Fruit fly (Drosophila melanogaster) whole organism, adult: ENCODE results near the gene Taf10b.

ENCODE experiments used
- CG11617 ChIP-seq: fragments of 200-800 bp; sonication (Bioruptor generic); optimal IDR thresholded peaks from 2 replicates; lab custom pipeline; 2017; ENCODE audit warnings: mild to moderate bottlenecking, missing biosample characterization, missing genetic modification reagents, missing genetic modification characterization
- CG12768 ChIP-seq: fragments of 200-800 bp; sonication (Bioruptor generic); optimal IDR thresholded peaks from 2 replicates; lab custom pipeline; 2017; ENCODE audit warnings: missing biosample characterization, missing genetic modification characterization, mild to moderate bottlenecking, moderate library complexity, missing genetic modification reagents
- CG14711 ChIP-seq: fragments of 200-800 bp; sonication (Bioruptor generic); optimal IDR thresholded peaks from 2 replicates; lab custom pipeline; 2018; ENCODE audit warnings: missing biosample characterization, mild to moderate bottlenecking, missing genetic modification characterization, moderate library complexity
- CG1620 ChIP-seq: fragments of 200-800 bp; sonication (Bioruptor generic); optimal IDR thresholded peaks from 2 replicates; lab custom pipeline; 2016; ENCODE audit warnings: missing biosample characterization, missing genetic modification characterization
- CG33017 ChIP-seq: fragments of 200-800 bp; sonication (Bioruptor generic); optimal IDR thresholded peaks from 2 replicates; lab custom pipeline; 2018; ENCODE audit warnings: missing biosample characterization, mild to moderate bottlenecking, missing genetic modification characterization, moderate library complexity
- CG5204 ChIP-seq: fragments of 200-800 bp; sonication (Bioruptor generic); optimal IDR thresholded peaks from 2 replicates; lab custom pipeline; 2016; ENCODE audit warnings: missing biosample characterization, missing genetic modification characterization
- CG7045 ChIP-seq: fragments of 200-800 bp; sonication (Bioruptor generic); optimal IDR thresholded peaks from 2 replicates; lab custom pipeline; 2017; ENCODE audit warnings: missing biosample characterization, mild to moderate bottlenecking, missing genetic modification characterization
- CG7101 ChIP-seq: fragments of 200-800 bp; sonication (Bioruptor generic); optimal IDR thresholded peaks from 2 replicates; lab custom pipeline; 2018; ENCODE audit warnings: missing biosample characterization, mild to moderate bottlenecking, missing genetic modification characterization, moderate library complexity
- Clk ChIP-seq: fragments of 200-800 bp; sonication (Bioruptor generic); optimal IDR thresholded peaks from 2 replicates; lab custom pipeline; 2017; ENCODE audit warnings: missing biosample characterization, missing genetic modification characterization
- Crg-1 ChIP-seq: fragments of 200-800 bp; sonication (Bioruptor generic); optimal IDR thresholded peaks from 2 replicates; lab custom pipeline; 2016; ENCODE audit warnings: missing biosample characterization, missing genetic modification characterization
- Hr96 ChIP-seq: fragments of 200-800 bp; sonication (Bioruptor generic); optimal IDR thresholded peaks from 2 replicates; lab custom pipeline; 2016; ENCODE audit warnings: missing biosample characterization, missing genetic modification characterization
- Mnt ChIP-seq: fragments of 200-800 bp; sonication (Bioruptor generic); optimal IDR thresholded peaks from 2 replicates; lab custom pipeline; 2016; ENCODE audit warnings: missing biosample characterization, mild to moderate bottlenecking, missing genetic modification characterization
- bab1 ChIP-seq: fragments of 200-800 bp; sonication (Bioruptor generic); optimal IDR thresholded peaks from 3 replicates; lab custom pipeline; 2019; ENCODE audit warnings: missing biosample characterization, mild to moderate bottlenecking, missing genetic modification characterization, moderate library complexity
- cic ChIP-seq: fragments of 200-800 bp; sonication (Bioruptor generic); optimal IDR thresholded peaks from 2 replicates; lab custom pipeline; 2017; ENCODE audit warnings: missing biosample characterization, mild to moderate bottlenecking, missing genetic modification characterization, moderate library complexity
- cnc ChIP-seq, 2 experiments: fragments of >200 bp; optimal IDR thresholded peaks; 2 replicates each; lab custom pipeline; 2017
- kay ChIP-seq: fragments of 200-800 bp; sonication (Bioruptor generic); peaks from one replicate; lab custom pipeline; 2016; ENCODE audit warnings: missing biosample characterization, missing genetic modification characterization, borderline replicate concordance
- ovo ChIP-seq: fragments of 200-800 bp; sonication (Bioruptor generic); optimal IDR thresholded peaks from 2 replicates; lab custom pipeline; 2016; ENCODE audit warnings: missing biosample characterization, missing genetic modification characterization
- pad ChIP-seq: fragments of 200-800 bp; sonication (Bioruptor generic); optimal IDR thresholded peaks from 3 replicates; lab custom pipeline; 2017; ENCODE audit warnings: missing biosample characterization, missing genetic modification characterization, mild to moderate bottlenecking, moderate library complexity, missing genetic modification reagents
- tj ChIP-seq: fragments of 200-800 bp; sonication (Bioruptor generic); optimal IDR thresholded peaks from 3 replicates; lab custom pipeline; 2017; ENCODE audit warnings: missing biosample characterization, mild to moderate bottlenecking, missing genetic modification characterization, moderate library complexity
- toe ChIP-seq: fragments of 200-800 bp; sonication (Bioruptor generic); optimal IDR thresholded peaks from 2 replicates; lab custom pipeline; 2016; ENCODE audit warnings: missing biosample characterization, missing genetic modification characterization

Gene Taf10b

dm6 chr2L:2753789-2754436 lies 13.7 kb downstream of the Taf10b start:
- TF ChIP-seq CG7101 (tag; lab: Kevin White, UChicago): no peak
- no peak for TF ChIP-seq CG5204 (GFP tag; lab: Kevin White, UChicago)
- TF ChIP-seq tj (GFP tag; lab: Kevin White, UChicago): peak; percentile 61
- no peak for TF ChIP-seq Mnt (GFP tag; lab: Kevin White, UChicago)
- TF ChIP-seq ovo (GFP tag; lab: Kevin White, UChicago): peak; percentile 21
- TF ChIP-seq cic (GFP tag; lab: Kevin White, UChicago): peak; percentile 79
- no peak for TF ChIP-seq Hr96 (GFP tag; lab: Kevin White, UChicago)
- no peak for TF ChIP-seq CG7045 (GFP tag; lab: Kevin White, UChicago)
- TF ChIP-seq CG14711 (tag; lab: Kevin White, UChicago): no peak
- no peak for TF ChIP-seq Clk (GFP tag; lab: Kevin White, UChicago)
- no peak for TF ChIP-seq bab1 (GFP tag; lab: Kevin White, UChicago)
- TF ChIP-seq pad (GFP tag; lab: Kevin White, UChicago): no peak
- no peak for TF ChIP-seq CG33017 (tag; lab: Kevin White, UChicago)

- TF ChIP-seq Clk (GFP tag; lab: Kevin White, UChicago): no peak
- peak; percentile 85 for TF ChIP-seq CG5204 (GFP tag; lab: Kevin White, UChicago)
- peak; percentile 75 for TF ChIP-seq CG7045 (GFP tag; lab: Kevin White, UChicago)
- TF ChIP-seq CG7101 (tag; lab: Kevin White, UChicago): peak; percentile 82
- peak; percentile 79 for TF ChIP-seq CG11617
- peak; percentile 83 for TF ChIP-seq Hr96 (GFP tag; lab: Kevin White, UChicago)
- TF ChIP-seq CG12768 (GFP tag; lab: Kevin White, UChicago): peak; percentile 89
- TF ChIP-seq bab1 (GFP tag; lab: Kevin White, UChicago): peak; percentile 73
- peak; percentile 45 for TF ChIP-seq tj (GFP tag; lab: Kevin White, UChicago)
- peak; percentile 51 for TF ChIP-seq Crg-1 (GFP tag; lab: Kevin White, UChicago)
- TF ChIP-seq Mnt (GFP tag; lab: Kevin White, UChicago): peak; percentile 78
- TF ChIP-seq ovo (GFP tag; lab: Kevin White, UChicago): peak; percentile 70
- TF ChIP-seq CG1620 (GFP tag; lab: Kevin White, UChicago): peak; percentile 49
- TF ChIP-seq kay (GFP tag; lab: Kevin White, UChicago): peak; percentile 62
- peak; percentile 82 for TF ChIP-seq cic (GFP tag; lab: Kevin White, UChicago)
- no peak for TF ChIP-seq cnc (optimal IDR thresholded peaks at IDR 0.05; lab: Kevin White, UChicago)
- TF ChIP-seq CG33017 (tag; lab: Kevin White, UChicago): peak; percentile 90
- no peak for TF ChIP-seq toe (GFP tag; lab: Kevin White, UChicago)
- TF ChIP-seq CG14711 (tag; lab: Kevin White, UChicago): peak; percentile 71
- peak; percentile 4 for TF ChIP-seq pad (GFP tag; lab: Kevin White, UChicago)
Measured at dm6 chr2L:2752460-2753411, 14.9 kb downstream of the Taf10b start, which contains the start of gene Pgk. Pgk (minus strand) TSS chr2L:2753068.

- peak; percentile 30 for TF ChIP-seq Mnt (GFP tag; lab: Kevin White, UChicago)
- peak; percentile 87 for TF ChIP-seq toe (GFP tag; lab: Kevin White, UChicago)
- peak; percentile 74 for TF ChIP-seq Crg-1 (GFP tag; lab: Kevin White, UChicago)
- TF ChIP-seq tj (GFP tag; lab: Kevin White, UChicago): peak; percentile 81
- TF ChIP-seq CG11617: peak; percentile 96
- TF ChIP-seq CG1620 (GFP tag; lab: Kevin White, UChicago): peak; percentile 76
- TF ChIP-seq pad (GFP tag; lab: Kevin White, UChicago): peak; percentile 77
- TF ChIP-seq CG7101 (tag; lab: Kevin White, UChicago): peak; percentile 91
- peak; percentile 63 for TF ChIP-seq ovo (GFP tag; lab: Kevin White, UChicago)
- TF ChIP-seq cic (GFP tag; lab: Kevin White, UChicago): no peak
- peak; percentile 93 for TF ChIP-seq CG7045 (GFP tag; lab: Kevin White, UChicago)
- peak; percentile 78 for TF ChIP-seq CG12768 (GFP tag; lab: Kevin White, UChicago)
- TF ChIP-seq CG14711 (tag; lab: Kevin White, UChicago): peak; percentile 76
- TF ChIP-seq Hr96 (GFP tag; lab: Kevin White, UChicago): peak; percentile 90
- TF ChIP-seq cnc (optimal IDR thresholded peaks at IDR 0.05; lab: Kevin White, UChicago): no peak
- peak; percentile 96 for TF ChIP-seq CG5204 (GFP tag; lab: Kevin White, UChicago)
- TF ChIP-seq Clk (GFP tag; lab: Kevin White, UChicago): peak; percentile 84
- TF ChIP-seq bab1 (GFP tag; lab: Kevin White, UChicago): peak; percentile 89
- TF ChIP-seq kay (GFP tag; lab: Kevin White, UChicago): no peak
- peak; percentile 87 for TF ChIP-seq CG33017 (tag; lab: Kevin White, UChicago)
Measured at dm6 chr2L:2751904-2752459, 15.7 kb downstream of the Taf10b start, which contains the start of gene Bacc. Bacc (plus strand) TSS chr2L:2752445.

- peak; percentile 54 for TF ChIP-seq Mnt (GFP tag; lab: Kevin White, UChicago)
- peak; percentile 14 for TF ChIP-seq ovo (GFP tag; lab: Kevin White, UChicago)
- no peak for TF ChIP-seq CG1620 (GFP tag; lab: Kevin White, UChicago)
- no peak for TF ChIP-seq CG5204 (GFP tag; lab: Kevin White, UChicago)
- peak; percentile 23 for TF ChIP-seq Crg-1 (GFP tag; lab: Kevin White, UChicago)
- peak; percentile 91 for TF ChIP-seq cic (GFP tag; lab: Kevin White, UChicago)
- peak; percentile 44 for TF ChIP-seq CG12768 (GFP tag; lab: Kevin White, UChicago)
- no peak for TF ChIP-seq cnc (optimal IDR thresholded peaks at IDR 0.05; lab: Kevin White, UChicago)
- TF ChIP-seq CG14711 (tag; lab: Kevin White, UChicago): peak; percentile 5
Measured at dm6 chr2L:2751085-2751710, 16.4 kb downstream of the Taf10b start.
